Fruit fly (Drosophila melanogaster): ENCODE data around the gene x16.

Gene x16

dm6 chr2L:6907761-6908160, 12.2 kb downstream of the x16 start, which contains the start of the genes Polr1F and Rat1 (continued):
- TF ChIP-seq CG12659 (GFP tag; optimal IDR thresholded peaks at IDR 0.05) (peak; percentile 45), p53 (GFP tag; optimal IDR thresholded peaks at IDR 0.05) (no peak), sens-2 (GFP tag; IDR thresholded peaks at IDR 0.05) (no peak), H2.0 (GFP tag; IDR thresholded peaks at IDR 0.05) (no peak)

- TF ChIP-seq HHEX (GFP tag; optimal IDR thresholded peaks at IDR 0.05), result peak; percentile 46
- no peak for TF ChIP-seq pnt (GFP tag; optimal IDR thresholded peaks at IDR 0.05)
- peak; percentile 1 for TF ChIP-seq HmgZ (tag; optimal IDR thresholded peaks at IDR 0.05)
- TF ChIP-seq HLH4C (GFP tag; IDR thresholded peaks at IDR 0.05; ENCODE audit: partially characterized antibody), result no peak
- TF ChIP-seq bbx (GFP tag; IDR thresholded peaks at IDR 0.05; ENCODE audit: partially characterized antibody), result no peak
- TF ChIP-seq disco-r (GFP tag; optimal IDR thresholded peaks at IDR 0.05), result no peak
- TF ChIP-seq nmo (GFP tag; optimal IDR thresholded peaks at IDR 0.05), result peak; percentile 73
- no peak for TF ChIP-seq sna (GFP tag; IDR thresholded peaks at IDR 0.05; ENCODE audit: partially characterized antibody)
- TF ChIP-seq CG7786 (GFP tag; optimal IDR thresholded peaks at IDR 0.05), result no peak
- TF ChIP-seq Fer3 (tag; optimal IDR thresholded peaks at IDR 0.05), result peak; percentile 8
- no peak for TF ChIP-seq Mad (GFP tag; optimal IDR thresholded peaks at IDR 0.05)
- no peak for TF ChIP-seq CG17328 (GFP tag; IDR thresholded peaks at IDR 0.05)
- TF ChIP-seq CG3407 (GFP tag; optimal IDR thresholded peaks at IDR 0.05), result no peak
- peak; percentile 69 for TF ChIP-seq CG8924 (tag; optimal IDR thresholded peaks at IDR 0.05)
- no peak for TF ChIP-seq D (optimal IDR thresholded peaks at IDR 0.05)
- TF ChIP-seq D (GFP tag; optimal IDR thresholded peaks at IDR 0.05), result peak; percentile 47
- no peak for TF ChIP-seq Six4 (GFP tag; optimal IDR thresholded peaks at IDR 0.05)
- no peak for TF ChIP-seq slp2 (GFP tag; optimal IDR thresholded peaks at IDR 0.05)
- peak; percentile 60 for TF ChIP-seq odd (GFP tag; optimal IDR thresholded peaks at IDR 0.05)
- TF ChIP-seq NC2β (GFP tag; optimal IDR thresholded peaks at IDR 0.05), result no peak
- peak; percentile 21 for TF ChIP-seq CG18476 (GFP tag; optimal IDR thresholded peaks at IDR 0.05)
- TF ChIP-seq CG14710 (tag; optimal IDR thresholded peaks at IDR 0.05), result peak; percentile 35
- no peak for TF ChIP-seq CG3163 (GFP tag; optimal IDR thresholded peaks at IDR 0.05)
- TF ChIP-seq BtbVII (GFP tag; optimal IDR thresholded peaks at IDR 0.05), result peak; percentile 68
- peak; percentile 3 to 40 for TF ChIP-seq dpn (GFP tag; optimal IDR thresholded peaks at IDR 0.05)
- TF ChIP-seq CG8944 (GFP tag; optimal IDR thresholded peaks at IDR 0.05), result no peak
- TF ChIP-seq Sox102F (GFP tag; optimal IDR thresholded peaks at IDR 0.05), result peak; percentile 70
- TF ChIP-seq chif (GFP tag; optimal IDR thresholded peaks at IDR 0.05), result no peak
- TF ChIP-seq ap (GFP tag; IDR thresholded peaks at IDR 0.05), result no peak
- no peak for TF ChIP-seq B-H1 (GFP tag; IDR thresholded peaks at IDR 0.05)
- TF ChIP-seq CG11093 (GFP tag; IDR thresholded peaks at IDR 0.05), result no peak
- peak; percentile 44 for TF ChIP-seq slou (GFP tag; optimal IDR thresholded peaks at IDR 0.05)
- TF ChIP-seq shn (GFP tag; optimal IDR thresholded peaks at IDR 0.05), result no peak
- TF ChIP-seq lbe (GFP tag; optimal IDR thresholded peaks at IDR 0.05), result no peak
- no peak for TF ChIP-seq sim (GFP tag; IDR thresholded peaks at IDR 0.05)
- no peak; the same call in 1 of the 3 replicates for TF ChIP-seq tgo (GFP tag; IDR thresholded peaks at IDR 0.05)
- peak; percentile 17 for TF ChIP-seq CG8281 (tag; optimal IDR thresholded peaks at IDR 0.05)
- TF ChIP-seq CG15073 (GFP tag; optimal IDR thresholded peaks at IDR 0.05), result no peak
- TF ChIP-seq CG12942 (GFP tag; optimal IDR thresholded peaks at IDR 0.05), result no peak
- no peak for TF ChIP-seq dmrt11E (tag; optimal IDR thresholded peaks at IDR 0.05)
- TF ChIP-seq gcm (GFP tag; optimal IDR thresholded peaks at IDR 0.05), result peak; percentile 15
- TF ChIP-seq CG7928 (GFP tag; optimal IDR thresholded peaks at IDR 0.05), result no peak
- TF ChIP-seq dimm (GFP tag; IDR thresholded peaks at IDR 0.05), result no peak
- TF ChIP-seq D19B (GFP tag; optimal IDR thresholded peaks at IDR 0.05), result peak; percentile 50
- peak; percentile 87; the same call in 2 of the 3 replicates for TF ChIP-seq CG17361 (GFP tag; IDR thresholded peaks at IDR 0.05)
Measured at dm6 chr2L:6874526-6875198, 45.3 kb downstream of the x16 start, which contains the start of gene Nlg2. Gene Nlg2 (plus strand): TSS chr2L:6874900.

Data from whole organism, embryonic.